Worm (Caenorhabditis elegans) whole organism, young adult: Measurements from ENCODE around the gene srm-4.
A peak's percentile ranks its signal among the peaks of the same experiment; 100 is the strongest.

Experiments used
- B0035.1 ChIP-seq: sonication (generic microtip); optimal IDR thresholded peaks from 2 replicates; lab custom pipeline; 2016; ENCODE audit warnings: missing genetic modification characterization, mild to moderate bottlenecking, missing compliant biosample characterization, missing genotype, missing genetic modification reagents
- F49E8.2 ChIP-seq: sonication (generic microtip); optimal IDR thresholded peaks from 3 replicates; lab custom pipeline; 2017; ENCODE audit warnings: missing genetic modification characterization, mild to moderate bottlenecking, missing compliant biosample characterization, antibody characterized with exemption, moderate library complexity; ENCODE audit not compliant: insufficient read depth
- F52B5.7 ChIP-seq: sonication (generic microtip); optimal IDR thresholded peaks from 2 replicates; lab custom pipeline; 2016; ENCODE audit warnings: mild to moderate bottlenecking, missing genetic modification characterization, missing compliant biosample characterization
- K12H6.12 ChIP-seq: fragments of 200-800 bp; sonication (Bioruptor generic); optimal IDR thresholded peaks from 2 replicates; lab custom pipeline; 2018; ENCODE audit warnings: mild to moderate bottlenecking, missing genetic modification characterization, missing compliant biosample characterization
- ama-1 ChIP-seq, 3 experiments: fragments of 150-350 bp in 1 of 3; sonication (generic microtip) in 2 of 3; optimal IDR thresholded peaks; 2 replicates each; lab custom pipeline; 2014 to 2018; ENCODE audit warnings: missing biosample characterization in 2 of 3, missing genetic modification characterization in 2 of 3, missing genetic modification reagents in 2 of 3
- athp-1 ChIP-seq: sonication (generic microtip); optimal IDR thresholded peaks from 2 replicates; lab custom pipeline; 2017; ENCODE audit warnings: mild to moderate bottlenecking, missing genetic modification characterization, missing compliant biosample characterization
- attf-6 ChIP-seq: fragments of 200-800 bp; sonication (Bioruptor generic); IDR thresholded peaks from 2 replicates; pipeline ENCODE4 v1.3.6; 2022; ENCODE audit warnings: missing genetic modification reagents, missing genetic modification characterization, missing compliant biosample characterization
- cebp-2 ChIP-seq: fragments of 200-800 bp; sonication (Bioruptor generic); IDR thresholded peaks from 2 replicates; pipeline ENCODE4 v1.3.6; 2022; ENCODE audit warnings: missing genetic modification characterization, missing compliant biosample characterization
- ceh-100 ChIP-seq: fragments of 200-800 bp; sonication (Bioruptor generic); IDR thresholded peaks from 2 replicates; pipeline ENCODE4 v1.3.6; 2022; ENCODE audit warnings: missing genetic modification reagents, missing genetic modification characterization, missing compliant biosample characterization
- die-1 ChIP-seq: sonication (generic microtip); optimal IDR thresholded peaks from 2 replicates; lab custom pipeline; 2016; ENCODE audit warnings: missing genotype, mild to moderate bottlenecking, missing genetic modification characterization, missing compliant biosample characterization
- madf-8 ChIP-seq: fragments of 200-800 bp; sonication (Bioruptor generic); conservative IDR thresholded peaks from 2 replicates; pipeline ENCODE4 v1.3.6; 2022; ENCODE audit warnings: missing genetic modification reagents, missing genetic modification characterization, missing compliant biosample characterization
- repo-1 ChIP-seq: sonication (generic microtip); optimal IDR thresholded peaks from 2 replicates; lab custom pipeline; 2017; ENCODE audit warnings: mild to moderate bottlenecking, missing genetic modification characterization, missing compliant biosample characterization
- sea-2 ChIP-seq: fragments of 200-800 bp; sonication (Bioruptor generic); IDR thresholded peaks from 2 replicates; pipeline ENCODE4 v1.3.6; 2022; ENCODE audit warnings: missing genetic modification characterization, missing compliant biosample characterization

DNA sequence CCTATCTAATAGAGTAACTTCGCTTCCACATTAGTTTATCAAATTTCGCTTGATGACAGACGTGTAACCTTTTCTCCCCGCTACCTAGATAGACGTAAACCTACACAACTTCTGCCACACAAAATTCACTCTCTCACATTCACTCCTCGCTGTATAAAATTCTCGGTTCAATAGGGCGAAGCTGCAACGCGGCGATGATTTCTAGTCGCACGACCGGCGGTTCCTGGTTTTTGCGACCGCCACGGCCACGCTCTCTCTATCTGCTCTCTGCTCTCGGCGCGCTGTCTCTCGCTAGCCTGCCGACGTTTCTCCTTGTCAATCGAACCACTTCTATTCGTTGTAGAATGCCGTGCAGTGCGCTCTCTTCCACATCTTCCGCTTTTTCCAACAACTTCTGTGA, 17.7 kb downstream of the srm-4 start:
- TF ChIP-seq athp-1 (tag; lab: Kevin White, UChicago), result no peak
- TF ChIP-seq K12H6.12 (tag; lab: Kevin White, UChicago), result peak; percentile 67
- TF ChIP-seq B0035.1 (tag; lab: Kevin White, UChicago), result peak; percentile 39
- TF ChIP-seq repo-1 (tag; lab: Kevin White, UChicago), result peak; percentile 33
- TF ChIP-seq ama-1 (optimal IDR thresholded peaks at IDR 0.05; lab: Kevin White, UChicago), result no peak
- TF ChIP-seq ama-1 (GFP tag; optimal IDR thresholded peaks at IDR 0.05; lab: Kevin White, UChicago), result peak in 1 of 2 experiments; percentile 23
- TF ChIP-seq die-1 (tag; lab: Kevin White, UChicago), result peak; percentile 26
- TF ChIP-seq cebp-2, result no peak
- peak; percentile 46 for TF ChIP-seq F52B5.7 (tag; lab: Kevin White, UChicago)
- no peak for TF ChIP-seq attf-6 (GFP tag; lab: Robert Waterston, UW)
- no peak for TF ChIP-seq sea-2 (GFP tag; lab: Robert Waterston, UW)
- TF ChIP-seq ceh-100 (GFP tag; lab: Robert Waterston, UW), result peak; percentile 70
- TF ChIP-seq F49E8.2 (tag; lab: Kevin White, UChicago), result no peak
- no peak for TF ChIP-seq madf-8 (GFP tag; lab: Robert Waterston, UW)
